Fruit fly (Drosophila melanogaster) whole organism, embryonic: ENCODE results near the gene GNBP3.
A peak's percentile ranks its signal among the peaks of the same experiment; 100 is the strongest.

Source experiments
- ATbp ChIP-seq: fragments of 200-800 bp; sonication (Bioruptor generic); optimal IDR thresholded peaks from 2 replicates; lab custom pipeline; 2017; ENCODE audit warnings: missing biosample characterization, mild to moderate bottlenecking, missing genetic modification characterization, missing genetic modification reagents
- Adf1 ChIP-seq: fragments of 200-800 bp; sonication (Bioruptor generic); IDR thresholded peaks from 2 replicates; pipeline ENCODE4 v1.3.6; 2022; ENCODE audit warnings: missing biosample characterization, missing genetic modification characterization
- Awh ChIP-seq: fragments of 200-800 bp; sonication (Bioruptor generic); IDR thresholded peaks from 2 replicates; pipeline ENCODE4, ENCODE4 v1.3.6; 2022; ENCODE audit warnings: missing biosample characterization, missing genetic modification characterization
- CG10274 ChIP-seq: fragments of 200-800 bp; sonication (Bioruptor generic); optimal IDR thresholded peaks from 3 replicates; lab custom pipeline; 2017; ENCODE audit warnings: missing biosample characterization, mild to moderate bottlenecking, missing genetic modification characterization
- CG10462 ChIP-seq: fragments of 200-800 bp; sonication (Bioruptor generic); optimal IDR thresholded peaks from 2 replicates; lab custom pipeline; 2016; ENCODE audit warnings: missing biosample characterization, missing genetic modification characterization
- CG1233 ChIP-seq: fragments of 200-800 bp; sonication (Bioruptor generic); optimal IDR thresholded peaks from 4 replicates; lab custom pipeline; 2018; ENCODE audit warnings: missing biosample characterization, mild to moderate bottlenecking, missing genetic modification characterization
- CG13123 ChIP-seq: fragments of 200-800 bp; sonication (Bioruptor generic); optimal IDR thresholded peaks from 2 replicates; lab custom pipeline; 2016; ENCODE audit warnings: missing biosample characterization, missing genetic modification characterization
- CG14050 ChIP-seq: fragments of 200-800 bp; sonication (Bioruptor generic); IDR thresholded peaks from 3 replicates; pipeline ENCODE4 v1.3.6; 2022; ENCODE audit warnings: missing biosample characterization, missing genetic modification characterization
- CG1602 ChIP-seq: fragments of 200-800 bp; sonication (Bioruptor generic); optimal IDR thresholded peaks from 3 replicates; lab custom pipeline; 2016; ENCODE audit warnings: missing biosample characterization, missing genetic modification characterization
- CG16815 ChIP-seq: fragments of 200-800 bp; sonication (Bioruptor generic); optimal IDR thresholded peaks from 3 replicates; lab custom pipeline; 2017; ENCODE audit warnings: missing biosample characterization, mild to moderate bottlenecking, missing genetic modification characterization
- CG17328 ChIP-seq: fragments of 200-800 bp; sonication (Bioruptor generic); IDR thresholded peaks from 2 replicates; pipeline ENCODE4 v1.3.6; 2022; ENCODE audit warnings: missing biosample characterization, missing genetic modification characterization
- CG18262 ChIP-seq: fragments of 200-800 bp; optimal IDR thresholded peaks from 3 replicates; lab custom pipeline; 2019; ENCODE audit warnings: missing biosample characterization, mild to moderate bottlenecking, missing genetic modification characterization, moderate library complexity
- CG18619 ChIP-seq: fragments of 200-800 bp; sonication (Bioruptor generic); optimal IDR thresholded peaks from 3 replicates; lab custom pipeline; 2017; ENCODE audit warnings: missing biosample characterization, mild to moderate bottlenecking, missing genetic modification characterization
- CG2202 ChIP-seq: fragments of 200-800 bp; sonication (Bioruptor generic); optimal IDR thresholded peaks from 2 replicates; lab custom pipeline; 2018; ENCODE audit warnings: missing biosample characterization, mild to moderate bottlenecking, missing genetic modification characterization
- CG30020 ChIP-seq: fragments of 200-800 bp; optimal IDR thresholded peaks from 2 replicates; lab custom pipeline; 2019; ENCODE audit warnings: missing biosample characterization, mild to moderate bottlenecking, missing genetic modification characterization, moderate library complexity
- CG33213 ChIP-seq: fragments of 200-800 bp; sonication (Bioruptor generic); optimal IDR thresholded peaks from 3 replicates; lab custom pipeline; 2016; ENCODE audit warnings: missing biosample characterization, missing genetic modification characterization
- CG6175 ChIP-seq: fragments of 200-800 bp; sonication (Bioruptor generic); IDR thresholded peaks from 3 replicates; pipeline ENCODE4 v1.3.6; 2022; ENCODE audit warnings: missing biosample characterization, missing genetic modification characterization
- CG6854 ChIP-seq: fragments of 200-800 bp; sonication (Bioruptor generic); optimal IDR thresholded peaks from 3 replicates; lab custom pipeline; 2017; ENCODE audit warnings: missing biosample characterization, mild to moderate bottlenecking, missing genetic modification characterization
- CG9609 ChIP-seq: fragments of 200-800 bp; sonication (Bioruptor generic); optimal IDR thresholded peaks from 3 replicates; lab custom pipeline; 2016; ENCODE audit warnings: missing biosample characterization, missing genetic modification characterization
- CG9727 ChIP-seq: fragments of 200-800 bp; sonication (Bioruptor generic); optimal IDR thresholded peaks from 3 replicates; lab custom pipeline; 2017; ENCODE audit warnings: missing biosample characterization, mild to moderate bottlenecking, missing genetic modification characterization
- CG9876 ChIP-seq: fragments of 200-800 bp; sonication (Bioruptor generic); optimal IDR thresholded peaks from 2 replicates; lab custom pipeline; 2016; ENCODE audit warnings: missing biosample characterization, missing genetic modification characterization
- Camta ChIP-seq: fragments of 200-800 bp; sonication (Bioruptor generic); optimal IDR thresholded peaks from 2 replicates; lab custom pipeline; 2016; ENCODE audit warnings: missing biosample characterization, missing genetic modification characterization
- Doc2 ChIP-seq: fragments of 200-800 bp; sonication (Bioruptor generic); IDR thresholded peaks from 2 replicates; pipeline ENCODE4 v1.3.6; 2022; ENCODE audit warnings: missing biosample characterization, missing genetic modification characterization
- NC2α ChIP-seq: fragments of 200-800 bp; sonication (Bioruptor generic); optimal IDR thresholded peaks from 2 replicates; lab custom pipeline; 2016; ENCODE audit warnings: missing biosample characterization, missing genetic modification characterization
- Ptx1 ChIP-seq: fragments of 200-800 bp; sonication (Bioruptor generic); IDR thresholded peaks from 2 replicates; pipeline ENCODE4 v1.3.6; 2022; ENCODE audit warnings: missing biosample characterization, missing genetic modification characterization
- Rx ChIP-seq: fragments of 200-800 bp; sonication (Bioruptor generic); IDR thresholded peaks from 2 replicates; pipeline ENCODE4 v1.3.6; 2022; ENCODE audit warnings: missing biosample characterization, missing genetic modification characterization
- Sry-δ ChIP-seq: fragments of 200-800 bp; sonication (Bioruptor generic); optimal IDR thresholded peaks from 2 replicates; lab custom pipeline; 2016; ENCODE audit warnings: missing biosample characterization, missing genetic modification characterization
- Ssrp ChIP-seq: fragments of 200-800 bp; sonication (Bioruptor generic); optimal IDR thresholded peaks from 2 replicates; lab custom pipeline; 2018; ENCODE audit warnings: missing biosample characterization, mild to moderate bottlenecking, missing genetic modification characterization, moderate library complexity
- ash1 ChIP-seq: fragments of 200-800 bp; sonication (Bioruptor generic); optimal IDR thresholded peaks from 2 replicates; lab custom pipeline; 2018; ENCODE audit warnings: missing biosample characterization, mild to moderate bottlenecking, missing genetic modification characterization
- chif ChIP-seq, 2 experiments: fragments of 200-800 bp; sonication (Bioruptor generic); optimal IDR thresholded peaks; 3 replicates each; lab custom pipeline; 2016; ENCODE audit warnings: missing biosample characterization in 2 of 2, missing genetic modification characterization in 2 of 2
- chinmo ChIP-seq: fragments of 200-800 bp; sonication (Bioruptor generic); IDR thresholded peaks from 4 replicates; pipeline ENCODE4 v1.3.6; 2022; ENCODE audit warnings: missing biosample characterization, missing genetic modification characterization; ENCODE audit not compliant: partially characterized antibody
- chn ChIP-seq: fragments of 200-800 bp; sonication (Bioruptor generic); optimal IDR thresholded peaks from 2 replicates; lab custom pipeline; 2016; ENCODE audit warnings: missing biosample characterization, missing genetic modification characterization
- ci ChIP-seq: fragments of 200-800 bp; sonication (Bioruptor generic); IDR thresholded peaks from 3 replicates; pipeline ENCODE4 v1.3.6; 2022; ENCODE audit warnings: missing biosample characterization, missing genetic modification characterization
- eve ChIP-seq, 2 experiments: fragments of >200 bp; optimal IDR thresholded peaks; 2 replicates each; lab custom pipeline; 2017; ENCODE audit warnings: missing biosample characterization in 2 of 2, missing genetic modification characterization in 2 of 2
- gsb-n ChIP-seq: fragments of 200-800 bp; sonication (Bioruptor generic); optimal IDR thresholded peaks from 3 replicates; lab custom pipeline; 2018; ENCODE audit warnings: missing biosample characterization, mild to moderate bottlenecking, missing genetic modification characterization
- her ChIP-seq: fragments of 200-800 bp; sonication (Bioruptor generic); optimal IDR thresholded peaks from 2 replicates; lab custom pipeline; 2016; ENCODE audit warnings: missing biosample characterization, missing genetic modification characterization
- insv ChIP-seq, 2 experiments: fragments of 200-800 bp; sonication (Bioruptor generic); optimal IDR thresholded peaks; 3 replicates each; lab custom pipeline; 2016 to 2018; ENCODE audit warnings: missing biosample characterization in 2 of 2, missing genetic modification characterization in 2 of 2
- jing ChIP-seq: fragments of 200-800 bp; sonication (Bioruptor generic); optimal IDR thresholded peaks from 2 replicates; lab custom pipeline; 2018; ENCODE audit warnings: missing biosample characterization, mild to moderate bottlenecking, missing genetic modification characterization
- jumu ChIP-seq: fragments of 200-800 bp; sonication (Bioruptor generic); optimal IDR thresholded peaks from 3 replicates; lab custom pipeline; 2016; ENCODE audit warnings: missing biosample characterization, missing genetic modification characterization
- lov ChIP-seq, 2 experiments: fragments of 200-800 bp in 1 of 2; fragments of >200 bp in 1 of 2; sonication (Bioruptor generic) in 1 of 2; IDR thresholded peaks in 1 of 2; optimal IDR thresholded peaks in 1 of 2; 2 replicates in 1 of 2; 3 replicates in 1 of 2; pipeline versions ENCODE4 v1.3.6 to Lab custom; 2017 to 2022; ENCODE audit warnings: missing biosample characterization in 1 of 2, missing genetic modification characterization in 1 of 2
- nerfin-2 ChIP-seq: fragments of 200-800 bp; sonication (Bioruptor generic); IDR thresholded peaks from 2 replicates; pipeline ENCODE4 v1.3.6; 2022; ENCODE audit warnings: missing biosample characterization, missing genetic modification characterization; ENCODE audit not compliant: partially characterized antibody
- oc ChIP-seq: fragments of 200-800 bp; sonication (Bioruptor generic); optimal IDR thresholded peaks from 2 replicates; lab custom pipeline; 2018; ENCODE audit warnings: missing biosample characterization, mild to moderate bottlenecking, missing genetic modification characterization, moderate library complexity
- rib ChIP-seq: fragments of 200-800 bp; sonication (Bioruptor generic); IDR thresholded peaks from 2 replicates; pipeline ENCODE4 v1.3.6; 2022; ENCODE audit warnings: missing biosample characterization, missing genetic modification characterization
- shn ChIP-seq: fragments of 200-800 bp; sonication (Bioruptor generic); optimal IDR thresholded peaks from 3 replicates; lab custom pipeline; 2016; ENCODE audit warnings: missing biosample characterization, missing genetic modification characterization
- sr ChIP-seq: fragments of 200-800 bp; sonication (Bioruptor generic); IDR thresholded peaks from 3 replicates; pipeline ENCODE4 v1.3.6; 2022; ENCODE audit warnings: missing biosample characterization, missing genetic modification characterization
- stc ChIP-seq: fragments of 200-800 bp; sonication (Bioruptor generic); IDR thresholded peaks from 2 replicates; pipeline ENCODE4 v1.3.6; 2022; ENCODE audit warnings: missing biosample characterization, missing genetic modification characterization
- tgo ChIP-seq: fragments of 200-800 bp; sonication (Bioruptor generic); IDR thresholded peaks from 3 replicates; pipeline ENCODE4 v1.3.6; 2022; ENCODE audit warnings: missing biosample characterization, missing genetic modification characterization
- twi ChIP-seq: fragments of 200-800 bp; optimal IDR thresholded peaks from 2 replicates; lab custom pipeline; 2019; ENCODE audit warnings: missing biosample characterization, mild to moderate bottlenecking, missing genetic modification characterization, moderate library complexity
- vfl ChIP-seq: fragments of 200-800 bp; sonication (Bioruptor generic); optimal IDR thresholded peaks from 2 replicates; lab custom pipeline; 2016; ENCODE audit warnings: missing biosample characterization, missing genetic modification characterization
- vnd ChIP-seq: fragments of 200-800 bp; sonication (Bioruptor generic); IDR thresholded peaks from 3 replicates; pipeline ENCODE4 v1.3.6; 2022; ENCODE audit warnings: missing biosample characterization, missing genetic modification characterization; ENCODE audit not compliant: partially characterized antibody
- yki ChIP-seq: fragments of >200 bp; optimal IDR thresholded peaks from 3 replicates; lab custom pipeline; 2018

The GNBP3 gene

dm6 chr3L:8985848-8986320 is 31.1 kb downstream of the GNBP3 start, which contains the start of gene Galk (continued):
- TF ChIP-seq ash1 (GFP tag; lab: Kevin White, UChicago) = no peak
- TF ChIP-seq jing (GFP tag; lab: Kevin White, UChicago) = no peak
- TF ChIP-seq CG13123 (GFP tag; lab: Kevin White, UChicago) = no peak
- no peak for TF ChIP-seq CG10462 (GFP tag; lab: Kevin White, UChicago)
- TF ChIP-seq CG9876 (GFP tag; lab: Kevin White, UChicago) = peak; percentile 23
- TF ChIP-seq CG10274 (GFP tag; lab: Kevin White, UChicago) = peak; percentile 11
- TF ChIP-seq CG17328 = peak; percentile 49; the same call in 1 of the 2 replicates
- no peak for TF ChIP-seq CG18262 (tag; lab: Kevin White, UChicago)
- TF ChIP-seq CG6175 (GFP tag; lab: Robert Waterston, UW) = no peak
- peak; percentile 16 for TF ChIP-seq vfl
- TF ChIP-seq CG6854 (GFP tag; lab: Kevin White, UChicago) = peak; percentile 51
- no peak for TF ChIP-seq CG18619 (GFP tag; lab: Kevin White, UChicago)
- no peak for TF ChIP-seq Awh (GFP tag; lab: Robert Waterston, UW)
- TF ChIP-seq CG14050 (GFP tag; lab: Robert Waterston, UW) = no peak
- no peak for TF ChIP-seq twi (tag; lab: Kevin White, UChicago)
- TF ChIP-seq gsb-n (tag; lab: Kevin White, UChicago) = no peak
- TF ChIP-seq her (GFP tag; lab: Kevin White, UChicago) = peak; percentile 65
- peak; percentile 55 for TF ChIP-seq shn (GFP tag; lab: Kevin White, UChicago)
- TF ChIP-seq yki = no peak
- no peak for TF ChIP-seq Doc2 (GFP tag; lab: Robert Waterston, UW)
- peak; percentile 83 for TF ChIP-seq ATbp (GFP tag; lab: Kevin White, UChicago)
- TF ChIP-seq NC2α (GFP tag; lab: Kevin White, UChicago) = no peak
- peak; percentile 4 for TF ChIP-seq CG1602 (GFP tag; lab: Kevin White, UChicago)
- no peak; the same call in 2 of the 3 replicates for TF ChIP-seq ci (GFP tag; lab: Robert Waterston, UW)
- TF ChIP-seq Ssrp = no peak
- TF ChIP-seq CG9727 (GFP tag; lab: Kevin White, UChicago) = peak; percentile 22
- TF ChIP-seq Adf1 (GFP tag; lab: Robert Waterston, UW) = peak; percentile 52
- TF ChIP-seq eve (GFP tag; optimal IDR thresholded peaks at IDR 0.05; lab: Kevin White, UChicago) = no peak
- TF ChIP-seq stc (GFP tag; lab: Robert Waterston, UW) = peak; percentile 61; the same call in 1 of the 2 replicates
- TF ChIP-seq chif (GFP tag; optimal IDR thresholded peaks at IDR 0.05; lab: Kevin White, UChicago) = peak in 1 of 2 experiments; percentile 4
- peak; percentile 4 for TF ChIP-seq CG1233 (GFP tag; lab: Kevin White, UChicago)
- TF ChIP-seq CG9609 (GFP tag; lab: Kevin White, UChicago) = peak; percentile 62
- TF ChIP-seq nerfin-2 (GFP tag; lab: Robert Waterston, UW) = no peak
- TF ChIP-seq CG16815 (GFP tag; lab: Kevin White, UChicago) = no peak
- no peak for TF ChIP-seq vnd (GFP tag; lab: Robert Waterston, UW)
- TF ChIP-seq sr (GFP tag; lab: Robert Waterston, UW) = no peak
- peak; percentile 30 for TF ChIP-seq jumu (GFP tag; lab: Kevin White, UChicago)
- TF ChIP-seq chinmo = no peak
- no peak for TF ChIP-seq Sry-δ (GFP tag; lab: Kevin White, UChicago)
- TF ChIP-seq CG2202 (tag; lab: Kevin White, UChicago) = no peak
- no peak for TF ChIP-seq CG30020 (tag; lab: Kevin White, UChicago)
- TF ChIP-seq rib = peak; percentile 40; the same call in 1 of the 2 replicates
- TF ChIP-seq CG33213 (GFP tag; lab: Kevin White, UChicago) = peak; percentile 45
- peak; percentile 66; the same call in 2 of the 3 replicates for TF ChIP-seq tgo (GFP tag; lab: Robert Waterston, UW)
- TF ChIP-seq Ptx1 (GFP tag; lab: Robert Waterston, UW) = peak; percentile 65
- TF ChIP-seq Rx (GFP tag; lab: Robert Waterston, UW) = peak; percentile 14; the same call in 1 of the 2 replicates
- TF ChIP-seq oc (tag; lab: Kevin White, UChicago) = no peak
- no peak for TF ChIP-seq insv (GFP tag; optimal IDR thresholded peaks at IDR 0.05; lab: Kevin White, UChicago)
- no peak for TF ChIP-seq lov (optimal IDR thresholded peaks at IDR 0.05; lab: Kevin White, UChicago)
- TF ChIP-seq lov (GFP tag; IDR thresholded peaks at IDR 0.05; lab: Robert Waterston, UW) = 0 out of 3 replicates have a peak, but pooled peaks have one; percentile 57
- no peak for TF ChIP-seq Camta
- peak; percentile 12 for TF ChIP-seq chn (GFP tag; lab: Kevin White, UChicago)
